Worm (Caenorhabditis elegans) whole organism, L1 larva: ENCODE measurements around the gene fshr-1.

Experiments
- C16A3.4 ChIP-seq: fragments of 150-350 bp; optimal IDR thresholded peaks from 2 replicates; lab custom pipeline; 2014; ENCODE audit warnings: missing biosample characterization, missing genetic modification characterization
- C34B4.2 ChIP-seq: sonication (generic microtip); optimal IDR thresholded peaks from 2 replicates; lab custom pipeline; 2017; ENCODE audit warnings: mild to moderate bottlenecking, missing genetic modification characterization, missing compliant biosample characterization
- Y116A8C.19 ChIP-seq: sonication (generic microtip); optimal IDR thresholded peaks from 2 replicates; lab custom pipeline; 2016; ENCODE audit warnings: missing compliant biosample characterization, missing genetic modification characterization, borderline replicate concordance
- aha-1 ChIP-seq: fragments of 150-350 bp; optimal IDR thresholded peaks from 2 replicates; lab custom pipeline; 2014; ENCODE audit warnings: missing biosample characterization, missing genetic modification characterization
- blmp-1 ChIP-seq: fragments of 150-350 bp; optimal IDR thresholded peaks from 2 replicates; lab custom pipeline; 2014; ENCODE audit warnings: missing biosample characterization, missing genetic modification characterization
- ceh-8 ChIP-seq: fragments of 200-800 bp; sonication (Bioruptor generic); optimal IDR thresholded peaks from 2 replicates; lab custom pipeline; 2018; ENCODE audit warnings: mild to moderate bottlenecking, missing genetic modification characterization, moderate library complexity, missing compliant biosample characterization
- ceh-90 ChIP-seq: sonication (generic microtip); optimal IDR thresholded peaks from 2 replicates; lab custom pipeline; 2016; ENCODE audit warnings: missing genetic modification characterization, missing compliant biosample characterization
- ces-1 ChIP-seq: fragments of 150-350 bp; optimal IDR thresholded peaks from 2 replicates; lab custom pipeline; 2014; ENCODE audit warnings: missing biosample characterization, missing genetic modification reagents, missing genetic modification characterization
- efl-1 ChIP-seq, 4 experiments: fragments of 150-350 bp; optimal IDR thresholded peaks in 3 of 4; peaks in 1 of 4; 1 replicate in 1 of 4; 2 replicates in 3 of 4; lab custom pipeline; 2014; ENCODE audit warnings: missing biosample characterization in 2 of 4, missing genetic modification characterization in 2 of 4, missing genetic modification reagents in 2 of 4
- elt-3 ChIP-seq, 6 experiments: fragments of 150-350 bp in 1 of 6; sonication (generic microtip); optimal IDR thresholded peaks; 2 replicates each; lab custom pipeline; 2017 to 2018; ENCODE audit warnings: missing biosample characterization in 6 of 6, missing genetic modification characterization in 6 of 6, inconsistent platforms in 1 of 6
- irx-1 ChIP-seq: sonication (generic microtip); optimal IDR thresholded peaks from 2 replicates; lab custom pipeline; 2016; ENCODE audit warnings: missing genetic modification characterization, missing compliant biosample characterization
- lin-15B ChIP-seq: fragments of 150-350 bp; sonication (generic microtip); optimal IDR thresholded peaks from 3 replicates; lab custom pipeline; 2014; ENCODE audit warnings: missing biosample characterization, missing genetic modification characterization
- lin-35 ChIP-seq, 2 experiments: fragments of 150-350 bp; optimal IDR thresholded peaks; 2 replicates each; lab custom pipeline; 2014; ENCODE audit warnings: missing biosample characterization in 2 of 2, missing genetic modification characterization in 2 of 2, missing genetic modification reagents in 2 of 2
- lsy-2 ChIP-seq, 2 experiments: fragments of 150-350 bp; optimal IDR thresholded peaks; 2 replicates each; lab custom pipeline; 2014; ENCODE audit warnings: missing biosample characterization in 2 of 2, missing genetic modification characterization in 2 of 2
- nhr-12 ChIP-seq: sonication (generic microtip); optimal IDR thresholded peaks from 2 replicates; lab custom pipeline; 2017; ENCODE audit warnings: missing biosample characterization, missing genetic modification characterization
- nhr-19 ChIP-seq: fragments of 200-800 bp; sonication (Bioruptor generic); conservative IDR thresholded peaks from 2 replicates; pipeline ENCODE4 v1.3.6; 2022; ENCODE audit warnings: missing genetic modification characterization, missing compliant biosample characterization
- nhr-28 ChIP-seq: fragments of 150-350 bp; optimal IDR thresholded peaks from 2 replicates; lab custom pipeline; 2014; ENCODE audit warnings: missing biosample characterization, missing genetic modification characterization
- nhr-47 ChIP-seq: sonication (generic microtip); optimal IDR thresholded peaks from 2 replicates; lab custom pipeline; 2016; ENCODE audit warnings: mild to moderate bottlenecking, missing genetic modification characterization, moderate library complexity, missing compliant biosample characterization
- nhr-71 ChIP-seq: sonication (generic microtip); optimal IDR thresholded peaks from 2 replicates; lab custom pipeline; 2016; ENCODE audit warnings: mild to moderate bottlenecking, missing genetic modification characterization, moderate library complexity, missing compliant biosample characterization
- nhr-84 ChIP-seq: sonication (generic microtip); optimal IDR thresholded peaks from 2 replicates; lab custom pipeline; 2017; ENCODE audit warnings: missing biosample characterization, missing genetic modification characterization
- nhr-90 ChIP-seq: sonication (generic microtip); optimal IDR thresholded peaks from 2 replicates; lab custom pipeline; 2016; ENCODE audit warnings: mild to moderate bottlenecking, missing genetic modification characterization, missing compliant biosample characterization; ENCODE audit not compliant: poor library complexity
- pqm-1 ChIP-seq: sonication (generic microtip); optimal IDR thresholded peaks from 3 replicates; lab custom pipeline; 2017; ENCODE audit warnings: missing biosample characterization, missing genetic modification characterization
- skn-1 ChIP-seq: fragments of 150-350 bp; optimal IDR thresholded peaks from 2 replicates; lab custom pipeline; 2014; ENCODE audit warnings: missing biosample characterization, missing genetic modification characterization
- sox-4 ChIP-seq: sonication (generic microtip); optimal IDR thresholded peaks from 2 replicates; lab custom pipeline; 2016; ENCODE audit warnings: missing genetic modification characterization, missing compliant biosample characterization
- sptf-1 ChIP-seq: fragments of 150-350 bp; optimal IDR thresholded peaks from 2 replicates; lab custom pipeline; 2014; ENCODE audit warnings: missing biosample characterization, missing genetic modification characterization
- tbx-2 ChIP-seq: sonication (generic microtip); optimal IDR thresholded peaks from 2 replicates; lab custom pipeline; 2016; ENCODE audit warnings: missing genetic modification characterization, missing compliant biosample characterization
- tlp-1 ChIP-seq: fragments of 150-350 bp; optimal IDR thresholded peaks from 2 replicates; lab custom pipeline; 2014; ENCODE audit warnings: missing biosample characterization, missing genetic modification characterization
- unc-130 ChIP-seq: fragments of 150-350 bp; optimal IDR thresholded peaks from 2 replicates; lab custom pipeline; 2017; ENCODE audit warnings: missing biosample characterization, missing genetic modification characterization, inconsistent platforms
- unc-62 ChIP-seq: fragments of 150-350 bp; optimal IDR thresholded peaks from 2 replicates; lab custom pipeline; 2014; ENCODE audit warnings: missing biosample characterization, missing genetic modification reagents, missing genetic modification characterization
- xbp-1 ChIP-seq: sonication (generic microtip); optimal IDR thresholded peaks from 2 replicates; lab custom pipeline; 2016; ENCODE audit warnings: missing genetic modification characterization, missing compliant biosample characterization
- zip-4 ChIP-seq: fragments of 200-800 bp; sonication (Bioruptor generic); optimal IDR thresholded peaks from 2 replicates; lab custom pipeline; 2018; ENCODE audit warnings: mild to moderate bottlenecking, missing genetic modification characterization, moderate library complexity, missing compliant biosample characterization
- ztf-11 ChIP-seq, 2 experiments: sonication (generic microtip); optimal IDR thresholded peaks; 2 replicates each; lab custom pipeline; 2016 to 2017; ENCODE audit warnings: missing genetic modification characterization in 2 of 2, missing biosample characterization in 1 of 2, missing compliant biosample characterization in 1 of 2
- ztf-4 ChIP-seq: fragments of 150-350 bp; optimal IDR thresholded peaks from 2 replicates; lab custom pipeline; 2014; ENCODE audit warnings: missing biosample characterization, missing genetic modification characterization

The fshr-1 gene

ce11 chrV:9860337-9860736 is 29.3 kb upstream of the fshr-1 start:
- peak; percentile 99 for TF ChIP-seq xbp-1 (tag; lab: Kevin White, UChicago)
- TF ChIP-seq elt-3 (tag; optimal IDR thresholded peaks at IDR 0.05; lab: Kevin White, UChicago) = no peak
- TF ChIP-seq lsy-2 (tag; optimal IDR thresholded peaks at IDR 0.05; lab: Kevin White, UChicago) = peak; percentile 66 to 70
- TF ChIP-seq blmp-1 = peak; percentile 25
- TF ChIP-seq, all 84 proteins: peak for 3

- no peak for TF ChIP-seq xbp-1 (tag; lab: Kevin White, UChicago)
- no peak for TF ChIP-seq C16A3.4 (tag; lab: Kevin White, UChicago)
- TF ChIP-seq ztf-4 = no peak
- no peak for TF ChIP-seq ztf-11 (tag; optimal IDR thresholded peaks at IDR 0.05; lab: Kevin White, UChicago)
- no peak for TF ChIP-seq unc-130 (tag; lab: Kevin White, UChicago)
- no peak for TF ChIP-seq ceh-90 (tag; lab: Kevin White, UChicago)
- no peak for TF ChIP-seq aha-1 (tag; lab: Kevin White, UChicago)
- no peak for TF ChIP-seq C34B4.2
- TF ChIP-seq unc-62 (GFP tag; lab: Kevin White, UChicago) = no peak
- no peak for TF ChIP-seq lin-15B (tag; lab: Kevin White, UChicago)
- no peak for TF ChIP-seq irx-1 (tag; lab: Kevin White, UChicago)
- TF ChIP-seq tlp-1 = no peak
- TF ChIP-seq sptf-1 (tag; lab: Kevin White, UChicago) = no peak
Measured at ce11 chrV:9868311-9868710, 21.3 kb upstream of the fshr-1 start, which contains the start of gene srab-17. srab-17 (minus strand) TSS chrV:9868411.

- TF ChIP-seq ces-1 (GFP tag; lab: Kevin White, UChicago) = no peak
- no peak for TF ChIP-seq lsy-2 (tag; optimal IDR thresholded peaks at IDR 0.05; lab: Kevin White, UChicago)
- no peak for TF ChIP-seq nhr-28 (tag; lab: Kevin White, UChicago)
- no peak for TF ChIP-seq zip-4 (GFP tag; lab: Kevin White, UChicago)
Measured at ce11 chrV:9871339-9871738, 18.3 kb upstream of the fshr-1 start, which contains the start of gene srab-18. srab-18 (minus strand) TSS chrV:9871439.

- TF ChIP-seq skn-1 (no peak), ceh-90 (tag; lab: Kevin White, UChicago) (no peak), nhr-84 (tag; lab: Kevin White, UChicago) (no peak), pqm-1 (tag; lab: Kevin White, UChicago) (no peak), ceh-8 (GFP tag; lab: Kevin White, UChicago) (no peak), nhr-47 (tag; lab: Kevin White, UChicago) (no peak), lin-35 (GFP tag; optimal IDR thresholded peaks at IDR 0.05; lab: Kevin White, UChicago) (no peak), nhr-19 (GFP tag; lab: Robert Waterston, UW) (no peak), efl-1 (optimal IDR thresholded peaks at IDR 0.05; lab: Kevin White, UChicago) (no peak), efl-1 (GFP tag; optimal IDR thresholded peaks at IDR 0.05 in 1 of 2; lab: Kevin White, UChicago) (no peak), tbx-2 (tag; lab: Kevin White, UChicago) (no peak), Y116A8C.19 (tag; lab: Kevin White, UChicago) (no peak), nhr-12 (no peak), nhr-90 (tag; lab: Kevin White, UChicago) (no peak)
Measured at ce11 chrV:9879404-9879803, 10.2 kb upstream of the fshr-1 start, which contains the start of gene srab-26. srab-26 (minus strand) TSS chrV:9879504.

ce11 chrV:9879867-9880266 is 9.8 kb upstream of the fshr-1 start, which contains the start of gene sdz-31:
sdz-31 (plus strand) TSS chrV:9880167.
- TF ChIP-seq Y116A8C.19 (tag; lab: Kevin White, UChicago) = no peak
- no peak for TF ChIP-seq unc-62 (GFP tag; lab: Kevin White, UChicago)
- TF ChIP-seq sox-4 (tag; lab: Kevin White, UChicago) = no peak
- no peak for TF ChIP-seq nhr-71 (tag; lab: Kevin White, UChicago)
- TF ChIP-seq, all 84 proteins: peak for 0
